Fruit fly (Drosophila melanogaster) whole organism, pupa: Measurements from ENCODE around the gene opa.

Experiments
- CG15710 ChIP-seq: fragments of 200-800 bp; sonication (Bioruptor generic); optimal IDR thresholded peaks from 2 replicates; lab custom pipeline; 2018; ENCODE audit warnings: missing biosample characterization, mild to moderate bottlenecking, missing genetic modification characterization, moderate library complexity
- CG32121 ChIP-seq: fragments of 200-800 bp; sonication (Bioruptor generic); IDR thresholded peaks from 2 replicates; pipeline ENCODE4 v1.3.6; 2022; ENCODE audit warnings: missing biosample characterization, missing genetic modification characterization
- Pif1B ChIP-seq: fragments of 200-800 bp; sonication (Bioruptor generic); optimal IDR thresholded peaks from 3 replicates; lab custom pipeline; 2016; ENCODE audit warnings: missing biosample characterization, missing genetic modification characterization

DNA sequence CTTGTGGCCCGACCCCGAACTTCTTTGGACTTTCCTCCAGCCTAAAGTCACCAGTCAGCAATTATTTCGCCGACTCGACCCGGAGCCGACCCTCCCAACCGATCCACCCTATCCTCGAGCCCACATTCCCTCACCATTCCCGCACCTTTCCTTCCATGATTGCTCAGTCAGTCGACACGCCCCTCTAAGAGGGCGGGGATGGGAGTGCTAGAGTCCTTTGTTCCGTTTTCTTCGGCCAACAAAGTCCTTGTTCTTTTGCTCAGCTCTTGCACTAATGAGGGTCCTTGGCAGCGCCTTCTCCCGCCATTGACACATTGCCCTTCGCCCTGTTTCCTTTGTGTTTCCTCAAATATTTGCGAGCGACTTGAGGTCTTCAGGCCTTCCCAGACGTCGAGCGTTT is 7.3 kb upstream of the opa start:
- TF ChIP-seq Pif1B (GFP tag; lab: Kevin White, UChicago): no peak
- TF ChIP-seq CG32121 (GFP tag; lab: Robert Waterston, UW): no peak
- no peak for TF ChIP-seq CG15710 (tag; lab: Kevin White, UChicago)
